Worm (Caenorhabditis elegans) whole organism, L4 larva: Measurements from ENCODE around the gene stdh-2.

Source experiments
- R02D3.7 ChIP-seq: fragments of 150-350 bp; sonication (generic microtip); optimal IDR thresholded peaks from 3 replicates; lab custom pipeline; 2014; ENCODE audit warnings: missing biosample characterization, missing genetic modification characterization
- aly-2 ChIP-seq: sonication (generic microtip); optimal IDR thresholded peaks from 2 replicates; lab custom pipeline; 2018; ENCODE audit warnings: missing biosample characterization, missing genetic modification characterization
- ceh-82 ChIP-seq: sonication (generic microtip); optimal IDR thresholded peaks from 2 replicates; lab custom pipeline; 2017; ENCODE audit warnings: missing biosample characterization, missing genetic modification characterization
- hlh-30 ChIP-seq: sonication (generic microtip); optimal IDR thresholded peaks from 2 replicates; lab custom pipeline; 2017; ENCODE audit warnings: antibody characterized with exemption, mild to moderate bottlenecking, missing genetic modification characterization, missing compliant biosample characterization; ENCODE audit not compliant: insufficient read depth
- lin-39 ChIP-seq: fragments of 150-350 bp; optimal IDR thresholded peaks from 2 replicates; lab custom pipeline; 2014; ENCODE audit warnings: missing biosample characterization, missing genetic modification reagents, missing genetic modification characterization
- mep-1 ChIP-seq: fragments of 150-350 bp; sonication (generic microtip); optimal IDR thresholded peaks from 3 replicates; lab custom pipeline; 2014; ENCODE audit warnings: missing biosample characterization, missing genetic modification characterization
- nhr-10 ChIP-seq: fragments of 150-350 bp; optimal IDR thresholded peaks from 2 replicates; lab custom pipeline; 2014; ENCODE audit warnings: missing biosample characterization, missing genetic modification characterization
- pqm-1 ChIP-seq: sonication (generic microtip); optimal IDR thresholded peaks from 2 replicates; lab custom pipeline; 2017; ENCODE audit warnings: missing biosample characterization, missing genetic modification characterization
- skn-1 ChIP-seq: fragments of 150-350 bp; optimal IDR thresholded peaks from 2 replicates; lab custom pipeline; 2014; ENCODE audit warnings: missing biosample characterization, missing genetic modification characterization
- snpc-4 ChIP-seq: fragments of 150-350 bp; optimal IDR thresholded peaks from 2 replicates; lab custom pipeline; 2014; ENCODE audit warnings: missing biosample characterization, missing genetic modification characterization
- spr-3 ChIP-seq: fragments of 200-800 bp; sonication (Bioruptor generic); optimal IDR thresholded peaks from 2 replicates; lab custom pipeline; 2018; ENCODE audit warnings: mild to moderate bottlenecking, missing genetic modification characterization, missing compliant biosample characterization
- tra-1 ChIP-seq: fragments of 200-800 bp; sonication (Bioruptor generic); IDR thresholded peaks from 2 replicates; pipeline ENCODE4 v1.3.6; 2022; ENCODE audit warnings: missing genetic modification reagents, missing genetic modification characterization, missing compliant biosample characterization
- unc-39 ChIP-seq: sonication (generic microtip); optimal IDR thresholded peaks from 2 replicates; lab custom pipeline; 2017; ENCODE audit warnings: missing biosample characterization, missing genetic modification characterization
- ztf-11 ChIP-seq: fragments of 150-350 bp; optimal IDR thresholded peaks from 2 replicates; lab custom pipeline; 2014; ENCODE audit warnings: missing biosample characterization, missing genetic modification characterization

DNA sequence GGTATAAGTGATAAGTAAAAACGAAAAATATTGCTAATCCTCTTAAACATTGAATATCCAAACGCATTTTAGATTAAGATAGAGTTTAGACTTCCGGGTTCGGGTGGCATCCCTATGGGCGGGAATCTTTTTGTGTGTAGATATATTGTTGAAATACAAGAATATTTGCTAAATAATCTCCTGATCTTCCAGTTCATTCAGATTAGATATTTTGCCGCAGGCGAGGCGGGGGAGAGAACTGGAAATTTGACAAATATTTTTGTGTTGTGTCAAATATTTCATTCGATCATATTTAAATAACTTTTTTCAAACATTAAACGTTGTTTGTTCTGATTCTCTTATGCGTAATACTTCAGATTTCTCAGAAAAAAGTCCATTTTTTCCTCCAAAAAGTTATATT lies 14.3 kb upstream of the stdh-2 start, which contains the start of gene oac-15:
- TF ChIP-seq skn-1 (tag; lab: Kevin White, UChicago) (no peak), ceh-82 (no peak), mep-1 (tag; lab: Kevin White, UChicago) (no peak), unc-39 (tag; lab: Kevin White, UChicago) (no peak), nhr-10 (tag; lab: Kevin White, UChicago) (no peak), R02D3.7 (no peak), aly-2 (tag; lab: Kevin White, UChicago) (no peak), tra-1 (GFP tag; lab: Robert Waterston, UW) (no peak), spr-3 (GFP tag; lab: Kevin White, UChicago) (no peak), lin-39 (tag; lab: Kevin White, UChicago) (no peak), pqm-1 (tag; lab: Kevin White, UChicago) (no peak), ztf-11 (tag; lab: Kevin White, UChicago) (no peak), hlh-30 (tag; lab: Kevin White, UChicago) (no peak), snpc-4 (tag; lab: Kevin White, UChicago) (no peak)
